Worm (Caenorhabditis elegans): Measurements from ENCODE around the gene slc-17.1.

Gene slc-17.1

DNA sequence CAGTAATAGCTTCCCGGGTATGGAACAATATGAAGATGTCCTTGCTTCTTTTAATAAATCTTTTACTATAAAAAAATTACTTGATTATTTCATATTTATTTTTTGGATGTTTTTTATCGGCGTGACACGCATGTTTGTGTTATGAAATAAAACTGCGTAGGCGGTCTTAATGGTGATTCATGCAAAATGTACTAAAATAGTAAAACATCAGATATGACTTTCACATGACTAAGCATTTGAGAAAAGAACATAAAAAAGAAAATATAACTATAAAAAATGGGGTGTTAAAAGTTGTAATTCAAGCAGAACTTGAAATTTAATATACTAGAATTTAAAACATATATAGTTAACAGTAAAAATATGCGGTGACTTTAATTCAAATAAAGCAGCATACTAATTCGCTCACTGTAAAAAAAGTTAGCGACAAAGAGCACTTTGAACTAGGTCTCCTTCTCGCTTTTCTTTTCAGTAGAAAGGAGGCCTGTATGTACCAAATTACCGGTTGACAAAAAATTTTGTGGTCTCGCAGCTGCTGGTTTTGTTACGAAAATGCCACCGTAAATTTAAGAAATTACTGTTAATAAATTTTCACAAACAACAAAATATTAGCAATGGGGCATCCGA lies 17.3 kb upstream of the slc-17.1 start:
- no peak for TF ChIP-seq snpc-4 (tag; optimal IDR thresholded peaks at IDR 0.05)

DNA sequence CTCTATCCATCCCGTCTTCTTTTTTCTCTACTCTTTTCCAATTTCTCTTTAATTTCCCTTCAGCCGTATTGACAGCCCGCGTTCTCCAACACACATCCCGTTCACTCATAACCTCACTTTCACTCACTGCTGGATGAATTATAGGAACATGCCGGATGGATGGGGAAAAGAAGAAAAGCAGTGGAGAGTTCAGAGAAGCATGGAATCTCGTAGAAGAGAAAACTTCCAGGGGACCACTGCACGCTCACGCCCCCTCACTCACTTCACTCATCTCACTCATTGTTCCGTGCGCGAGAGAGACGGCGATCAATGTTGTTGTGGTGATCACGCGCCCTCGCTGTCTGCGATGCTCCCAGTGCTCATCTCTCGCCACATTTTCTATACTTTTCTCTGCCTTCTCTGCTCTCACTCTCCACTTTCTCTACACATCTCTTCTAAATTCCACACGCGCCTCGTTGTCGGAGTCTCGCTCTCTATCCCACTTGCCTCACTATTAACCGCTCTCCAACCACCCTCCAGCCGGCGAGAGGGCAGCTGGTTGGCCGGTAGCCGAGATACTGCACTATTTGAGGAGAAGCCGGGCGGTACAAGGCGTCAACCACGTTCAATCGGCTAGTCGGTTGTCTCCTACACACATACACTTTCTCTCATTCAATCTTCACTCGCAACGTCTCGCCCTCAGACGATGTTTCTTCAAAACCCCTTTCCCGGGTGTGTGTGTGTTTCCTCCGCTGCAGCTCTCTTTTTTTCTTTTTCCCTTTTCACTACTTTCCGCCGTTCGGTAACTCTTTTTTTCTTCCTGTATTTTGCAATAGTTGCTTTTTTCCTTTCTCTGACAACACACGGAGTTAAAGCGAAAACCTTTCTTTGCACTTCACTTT lies 15.2 kb upstream of the slc-17.1 start:
- TF ChIP-seq unc-39 (tag; optimal IDR thresholded peaks at IDR 0.05), result peak; percentile 60
- TF ChIP-seq nhr-12 (tag; optimal IDR thresholded peaks at IDR 0.05), result no peak
- TF ChIP-seq elt-3 (tag; optimal IDR thresholded peaks at IDR 0.05), result no peak
- TF ChIP-seq ztf-11 (tag; optimal IDR thresholded peaks at IDR 0.05), result peak; percentile 61
- TF ChIP-seq ceh-83 (GFP tag; optimal IDR thresholded peaks at IDR 0.05), result peak; percentile 40
- TF ChIP-seq unc-120 (tag; optimal IDR thresholded peaks at IDR 0.05; ENCODE audit: poor library complexity, severe bottlenecking), result peak; percentile 92
- TF ChIP-seq pha-4 (tag; optimal IDR thresholded peaks at IDR 0.05), result peak; percentile 52
- TF ChIP-seq sem-2 (GFP tag; optimal IDR thresholded peaks at IDR 0.05), result no peak
- no peak for TF ChIP-seq zip-8 (tag; optimal IDR thresholded peaks at IDR 0.05)
- peak; percentile 73 for TF ChIP-seq drap-1 (GFP tag; optimal IDR thresholded peaks at IDR 0.05)
- TF ChIP-seq unc-62 (GFP tag; optimal IDR thresholded peaks at IDR 0.05), result peak; percentile 94
- peak; percentile 10 for TF ChIP-seq nhr-2 (tag; optimal IDR thresholded peaks at IDR 0.05)
- TF ChIP-seq sptf-1 (tag; optimal IDR thresholded peaks at IDR 0.05), result peak; percentile 75
- TF ChIP-seq hlh-1 (tag; optimal IDR thresholded peaks at IDR 0.05), result peak; percentile 67
- TF ChIP-seq lin-32 (GFP tag; optimal IDR thresholded peaks at IDR 0.05), result peak; percentile 66
- peak; percentile 94 for TF ChIP-seq mls-2 (tag; optimal IDR thresholded peaks at IDR 0.05)
- peak; percentile 27 for TF ChIP-seq mep-1 (tag; optimal IDR thresholded peaks at IDR 0.05)
- peak; percentile 14 for TF ChIP-seq ceh-43 (GFP tag; optimal IDR thresholded peaks at IDR 0.05)
- TF ChIP-seq tbx-8 (GFP tag; optimal IDR thresholded peaks at IDR 0.05), result no peak
- no peak for TF ChIP-seq nhr-28 (tag; optimal IDR thresholded peaks at IDR 0.05)
- no peak for TF ChIP-seq nhr-76 (tag; optimal IDR thresholded peaks at IDR 0.05)
- TF ChIP-seq mab-5 (tag; optimal IDR thresholded peaks at IDR 0.05), result peak; percentile 58
- peak; percentile 88 for TF ChIP-seq blmp-1 (tag; optimal IDR thresholded peaks at IDR 0.05)
- TF ChIP-seq nhr-237 (tag; optimal IDR thresholded peaks at IDR 0.05), result peak; percentile 70
- no peak for TF ChIP-seq flh-1 (GFP tag; optimal IDR thresholded peaks at IDR 0.05)
- TF ChIP-seq M03D4.4 (tag; optimal IDR thresholded peaks at IDR 0.05), result no peak
- peak; percentile 57 for TF ChIP-seq cnd-1 (tag; optimal IDR thresholded peaks at IDR 0.05)
- peak; percentile 90 for TF ChIP-seq ces-1 (GFP tag; optimal IDR thresholded peaks at IDR 0.05)
- TF ChIP-seq ham-2 (GFP tag; optimal IDR thresholded peaks at IDR 0.05), result peak; percentile 99

ce11 chrX:17478677-17479076 lies 14.0 kb upstream of the slc-17.1 start:
- no peak for TF ChIP-seq elt-1 (tag; optimal IDR thresholded peaks at IDR 0.05; ENCODE audit: borderline replicate concordance, insufficient read depth)
- no peak for TF ChIP-seq pha-4 (tag; optimal IDR thresholded peaks at IDR 0.05)
- TF ChIP-seq snpc-4 (tag; optimal IDR thresholded peaks at IDR 0.05), result no peak
- TF ChIP-seq nhr-12 (tag; optimal IDR thresholded peaks at IDR 0.05), result no peak
- TF ChIP-seq lin-13 (tag; optimal IDR thresholded peaks at IDR 0.05), result no peak

ce11 chrX:17475974-17476373 lies 11.3 kb upstream of the slc-17.1 start:
- no peak for TF ChIP-seq tbx-8 (GFP tag; optimal IDR thresholded peaks at IDR 0.05)
- no peak for TF ChIP-seq elt-3 (tag; optimal IDR thresholded peaks at IDR 0.05)
- TF ChIP-seq unc-62 (GFP tag; optimal IDR thresholded peaks at IDR 0.05), result no peak
- TF ChIP-seq nhr-12 (tag; optimal IDR thresholded peaks at IDR 0.05), result no peak
- no peak for TF ChIP-seq sptf-1 (tag; optimal IDR thresholded peaks at IDR 0.05)
- no peak for TF ChIP-seq nhr-237 (tag; optimal IDR thresholded peaks at IDR 0.05)
- TF ChIP-seq hlh-1 (tag; optimal IDR thresholded peaks at IDR 0.05), result no peak
- TF ChIP-seq unc-39 (tag; optimal IDR thresholded peaks at IDR 0.05), result no peak
- no peak for TF ChIP-seq sem-2 (GFP tag; optimal IDR thresholded peaks at IDR 0.05)
- TF ChIP-seq ceh-83 (GFP tag; optimal IDR thresholded peaks at IDR 0.05), result no peak
- TF ChIP-seq ceh-39 (tag; optimal IDR thresholded peaks at IDR 0.05), result no peak
- no peak for TF ChIP-seq drap-1 (GFP tag; optimal IDR thresholded peaks at IDR 0.05)
- no peak for TF ChIP-seq ceh-43 (GFP tag; optimal IDR thresholded peaks at IDR 0.05)
- TF ChIP-seq mab-5 (tag; optimal IDR thresholded peaks at IDR 0.05), result no peak
- TF ChIP-seq nhr-2 (tag; optimal IDR thresholded peaks at IDR 0.05), result no peak
